Worm (Caenorhabditis elegans) whole organism, midembryonic: ENCODE results near the gene sqst-2.

ENCODE experiments used
- flt-1 ChIP-seq: fragments of 200-800 bp; sonication (Bioruptor generic); IDR thresholded peaks from 2 replicates; pipeline ENCODE4 v1.3.6; 2022; ENCODE audit warnings: missing genetic modification characterization, missing compliant biosample characterization
- med-1 ChIP-seq: sonication (generic microtip); optimal IDR thresholded peaks from 2 replicates; lab custom pipeline; 2017; ENCODE audit warnings: missing genetic modification characterization, mild to moderate bottlenecking, missing compliant biosample characterization, antibody characterized with exemption, missing genetic modification reagents; ENCODE audit not compliant: insufficient read depth
- ref-1 ChIP-seq: fragments of 200-800 bp; sonication (Bioruptor generic); conservative IDR thresholded peaks from 2 replicates; pipeline ENCODE4 v1.3.6; 2022; ENCODE audit warnings: missing genetic modification reagents, missing genetic modification characterization, missing compliant biosample characterization
- tab-1 ChIP-seq: fragments of 200-800 bp; sonication (Bioruptor generic); IDR thresholded peaks from 2 replicates; pipeline ENCODE4 v1.3.6; 2022; ENCODE audit warnings: missing genetic modification characterization, missing compliant biosample characterization
- ztf-23 ChIP-seq: fragments of 200-800 bp; sonication (Bioruptor generic); IDR thresholded peaks from 2 replicates; pipeline ENCODE4 v1.3.6; 2022; ENCODE audit warnings: missing genetic modification reagents, missing genetic modification characterization, missing compliant biosample characterization

ce11 chrIV:7310410-7310809, 18.4 kb downstream of the sqst-2 start, which contains the start of gene grl-4:
- TF ChIP-seq flt-1 (no peak), ztf-23 (no peak), tab-1 (GFP tag; lab: Robert Waterston, UW) (no peak), ref-1 (GFP tag; lab: Robert Waterston, UW) (no peak), med-1 (GFP tag; lab: Kevin White, UChicago) (no peak)
